Fruit fly (Drosophila melanogaster) whole organism, embryonic: ENCODE data around the gene CG42727.
A peak's percentile ranks its signal among the peaks of the same experiment; 100 is the strongest.

ENCODE experiments used
- Ada2b ChIP-seq: fragments of 200-800 bp; sonication (Bioruptor generic); IDR thresholded peaks from 2 replicates; pipeline ENCODE4 v1.3.6; 2022; ENCODE audit warnings: missing biosample characterization, missing genetic modification characterization
- Bdp1 ChIP-seq: fragments of 200-800 bp; sonication (Bioruptor generic); optimal IDR thresholded peaks from 3 replicates; lab custom pipeline; 2016; ENCODE audit warnings: missing biosample characterization, missing genetic modification characterization
- CG10274 ChIP-seq: fragments of 200-800 bp; sonication (Bioruptor generic); optimal IDR thresholded peaks from 3 replicates; lab custom pipeline; 2017; ENCODE audit warnings: missing biosample characterization, mild to moderate bottlenecking, missing genetic modification characterization
- CG10321 ChIP-seq: fragments of 200-800 bp; sonication (Bioruptor generic); IDR thresholded peaks from 2 replicates; pipeline ENCODE4 v1.3.6; 2022; ENCODE audit warnings: missing biosample characterization, missing genetic modification characterization
- CG10543 ChIP-seq: fragments of 200-800 bp; sonication (Bioruptor generic); optimal IDR thresholded peaks from 3 replicates; lab custom pipeline; 2017; ENCODE audit warnings: missing biosample characterization, mild to moderate bottlenecking, missing genetic modification characterization, moderate library complexity
- CG13775 ChIP-seq: fragments of 200-800 bp; sonication (Bioruptor generic); optimal IDR thresholded peaks from 3 replicates; lab custom pipeline; 2017; ENCODE audit warnings: missing biosample characterization, mild to moderate bottlenecking, missing genetic modification characterization
- CG15073 ChIP-seq: fragments of 200-800 bp; sonication (Bioruptor generic); optimal IDR thresholded peaks from 2 replicates; lab custom pipeline; 2016; ENCODE audit warnings: missing biosample characterization, missing genetic modification characterization
- CG15269 ChIP-seq: fragments of 200-800 bp; sonication (Bioruptor generic); optimal IDR thresholded peaks from 2 replicates; lab custom pipeline; 2018; ENCODE audit warnings: missing biosample characterization, mild to moderate bottlenecking, missing genetic modification characterization, moderate library complexity
- CG1602 ChIP-seq: fragments of 200-800 bp; sonication (Bioruptor generic); optimal IDR thresholded peaks from 3 replicates; lab custom pipeline; 2016; ENCODE audit warnings: missing biosample characterization, missing genetic modification characterization
- CG16779 ChIP-seq: fragments of 200-800 bp; sonication (Bioruptor generic); IDR thresholded peaks from 2 replicates; pipeline ENCODE4 v1.3.6; 2022; ENCODE audit warnings: missing biosample characterization, missing genetic modification characterization
- CG17186 ChIP-seq: fragments of 200-800 bp; sonication (Bioruptor generic); optimal IDR thresholded peaks from 3 replicates; lab custom pipeline; 2017; ENCODE audit warnings: missing biosample characterization, missing genetic modification reagents, missing genetic modification characterization
- CG17802 ChIP-seq: fragments of 200-800 bp; sonication (Bioruptor generic); optimal IDR thresholded peaks from 2 replicates; lab custom pipeline; 2018; ENCODE audit warnings: missing biosample characterization, mild to moderate bottlenecking, missing genetic modification characterization, moderate library complexity
- CG17912 ChIP-seq: fragments of 200-800 bp; sonication (Bioruptor generic); optimal IDR thresholded peaks from 2 replicates; lab custom pipeline; 2018; ENCODE audit warnings: missing biosample characterization, mild to moderate bottlenecking, missing genetic modification characterization
- CG18262 ChIP-seq: fragments of 200-800 bp; optimal IDR thresholded peaks from 3 replicates; lab custom pipeline; 2019; ENCODE audit warnings: missing biosample characterization, mild to moderate bottlenecking, missing genetic modification characterization, moderate library complexity
- CG2202 ChIP-seq: fragments of 200-800 bp; sonication (Bioruptor generic); optimal IDR thresholded peaks from 2 replicates; lab custom pipeline; 2018; ENCODE audit warnings: missing biosample characterization, mild to moderate bottlenecking, missing genetic modification characterization
- CG30431 ChIP-seq: fragments of 200-800 bp; sonication (Bioruptor generic); optimal IDR thresholded peaks from 2 replicates; lab custom pipeline; 2017; ENCODE audit warnings: missing biosample characterization, missing genetic modification characterization
- CG3838 ChIP-seq: fragments of 200-800 bp; sonication (Bioruptor generic); optimal IDR thresholded peaks from 3 replicates; lab custom pipeline; 2016; ENCODE audit warnings: missing biosample characterization, missing genetic modification characterization
- CG42726 ChIP-seq: fragments of 200-800 bp; sonication (Bioruptor generic); IDR thresholded peaks from 2 replicates; pipeline ENCODE4 v1.3.6; 2022; ENCODE audit warnings: missing biosample characterization, missing genetic modification characterization; ENCODE audit not compliant: partially characterized antibody
- CG4282 ChIP-seq: fragments of 200-800 bp; sonication (Bioruptor generic); optimal IDR thresholded peaks from 2 replicates; lab custom pipeline; 2016; ENCODE audit warnings: missing biosample characterization, missing genetic modification characterization
- CG43689 ChIP-seq: fragments of 200-800 bp; sonication (Bioruptor generic); IDR thresholded peaks from 2 replicates; pipeline ENCODE4 v1.3.6; 2022; ENCODE audit warnings: missing biosample characterization, missing genetic modification characterization
- CG5245 ChIP-seq: fragments of 200-800 bp; sonication (Bioruptor generic); optimal IDR thresholded peaks from 3 replicates; lab custom pipeline; 2016; ENCODE audit warnings: missing biosample characterization, missing genetic modification characterization
- CG6765 ChIP-seq: fragments of 200-800 bp; sonication (Bioruptor generic); optimal IDR thresholded peaks from 3 replicates; lab custom pipeline; 2017; ENCODE audit warnings: missing biosample characterization, mild to moderate bottlenecking, missing genetic modification characterization
- CrebB ChIP-seq: fragments of 200-800 bp; sonication (Bioruptor generic); optimal IDR thresholded peaks from 3 replicates; lab custom pipeline; 2018; ENCODE audit warnings: missing biosample characterization, mild to moderate bottlenecking, missing genetic modification characterization
- Ets65A ChIP-seq: fragments of 200-800 bp; sonication (Bioruptor generic); peaks from one replicate; lab custom pipeline; 2016; ENCODE audit warnings: missing biosample characterization, missing genetic modification characterization
- Hr3 ChIP-seq: fragments of 200-800 bp; sonication (Bioruptor generic); optimal IDR thresholded peaks from 3 replicates; lab custom pipeline; 2016; ENCODE audit warnings: missing biosample characterization, missing genetic modification characterization
- MTF-1 ChIP-seq: fragments of 200-800 bp; sonication (Bioruptor generic); optimal IDR thresholded peaks from 2 replicates; lab custom pipeline; 2018; ENCODE audit warnings: missing biosample characterization, mild to moderate bottlenecking, missing genetic modification characterization, borderline replicate concordance
- NC2β ChIP-seq: fragments of 200-800 bp; sonication (Bioruptor generic); optimal IDR thresholded peaks from 2 replicates; lab custom pipeline; 2016; ENCODE audit warnings: missing biosample characterization, missing genetic modification characterization
- Scr ChIP-seq: fragments of 200-800 bp; sonication (Bioruptor generic); IDR thresholded peaks from 2 replicates; pipeline ENCODE4 v1.3.6; 2022; ENCODE audit warnings: missing biosample characterization, missing genetic modification characterization; ENCODE audit not compliant: partially characterized antibody
- Spps ChIP-seq: fragments of 200-800 bp; sonication (Bioruptor generic); optimal IDR thresholded peaks from 2 replicates; lab custom pipeline; 2018; ENCODE audit warnings: missing biosample characterization, mild to moderate bottlenecking, missing genetic modification characterization
- Trl ChIP-seq, 3 experiments: fragments of >200 bp in 2 of 3; fragments of 200-800 bp in 1 of 3; sonication (Bioruptor generic) in 1 of 3; optimal IDR thresholded peaks; 2 replicates in 1 of 3; 3 replicates in 2 of 3; lab custom pipeline; 2016 to 2017; ENCODE audit warnings: missing biosample characterization in 1 of 3, missing genetic modification characterization in 1 of 3
- cg ChIP-seq: fragments of 200-800 bp; sonication (Bioruptor generic); optimal IDR thresholded peaks from 3 replicates; lab custom pipeline; 2019; ENCODE audit warnings: missing biosample characterization, mild to moderate bottlenecking, missing genetic modification characterization, moderate library complexity
- esg ChIP-seq: fragments of 200-800 bp; sonication (Bioruptor generic); conservative IDR thresholded peaks from 2 replicates; pipeline ENCODE4 v1.3.6; 2022; ENCODE audit warnings: missing biosample characterization, missing genetic modification characterization
- fu2 ChIP-seq: fragments of 200-800 bp; sonication (Bioruptor generic); optimal IDR thresholded peaks from 2 replicates; lab custom pipeline; 2016; ENCODE audit warnings: missing biosample characterization, missing genetic modification characterization
- jumu ChIP-seq: fragments of 200-800 bp; sonication (Bioruptor generic); optimal IDR thresholded peaks from 3 replicates; lab custom pipeline; 2016; ENCODE audit warnings: missing biosample characterization, missing genetic modification characterization
- maf-S ChIP-seq: fragments of 200-800 bp; sonication (Bioruptor generic); optimal IDR thresholded peaks from 2 replicates; lab custom pipeline; 2016; ENCODE audit warnings: missing biosample characterization, missing genetic modification characterization
- mam ChIP-seq: fragments of 200-800 bp; sonication (Bioruptor generic); optimal IDR thresholded peaks from 3 replicates; lab custom pipeline; 2016; ENCODE audit warnings: missing biosample characterization, missing genetic modification characterization
- nerfin-1 ChIP-seq: fragments of 200-800 bp; sonication (Bioruptor generic); optimal IDR thresholded peaks from 3 replicates; lab custom pipeline; 2019; ENCODE audit warnings: missing biosample characterization, mild to moderate bottlenecking, missing genetic modification characterization, moderate library complexity
- pros ChIP-seq: fragments of 200-800 bp; sonication (Bioruptor generic); optimal IDR thresholded peaks from 3 replicates; lab custom pipeline; 2019; ENCODE audit warnings: missing biosample characterization, mild to moderate bottlenecking, missing genetic modification characterization, moderate library complexity
- ranshi ChIP-seq: fragments of 200-800 bp; sonication (Bioruptor generic); IDR thresholded peaks from 2 replicates; pipeline ENCODE4 v1.3.6; 2022; ENCODE audit warnings: missing biosample characterization, missing genetic modification characterization
- ssp ChIP-seq: fragments of 200-800 bp; sonication (Bioruptor generic); IDR thresholded peaks from 2 replicates; pipeline ENCODE4 v1.3.6; 2022; ENCODE audit warnings: missing biosample characterization, missing genetic modification characterization
- stwl ChIP-seq: fragments of 200-800 bp; sonication (Bioruptor generic); optimal IDR thresholded peaks from 3 replicates; lab custom pipeline; 2018; ENCODE audit warnings: missing biosample characterization, mild to moderate bottlenecking, missing genetic modification characterization, moderate library complexity
- tap ChIP-seq: fragments of 200-800 bp; optimal IDR thresholded peaks from 3 replicates; lab custom pipeline; 2019; ENCODE audit warnings: missing biosample characterization, mild to moderate bottlenecking, missing genetic modification characterization, moderate library complexity
- tin ChIP-seq: fragments of 200-800 bp; sonication (Bioruptor generic); optimal IDR thresholded peaks from 3 replicates; lab custom pipeline; 2016; ENCODE audit warnings: missing biosample characterization, missing genetic modification characterization
- trem ChIP-seq: fragments of 200-800 bp; optimal IDR thresholded peaks from 3 replicates; lab custom pipeline; 2019; ENCODE audit warnings: missing biosample characterization, mild to moderate bottlenecking, missing genetic modification characterization, moderate library complexity
- trh ChIP-seq: fragments of 200-800 bp; sonication (Bioruptor generic); optimal IDR thresholded peaks from 2 replicates; lab custom pipeline; 2016; ENCODE audit warnings: missing biosample characterization, missing genetic modification characterization
- tx ChIP-seq: fragments of 200-800 bp; sonication (Bioruptor generic); optimal IDR thresholded peaks from 2 replicates; lab custom pipeline; 2016; ENCODE audit warnings: missing biosample characterization, missing genetic modification characterization
- wdn ChIP-seq: fragments of 200-800 bp; sonication (Bioruptor generic); IDR thresholded peaks from 2 replicates; pipeline ENCODE4 v1.3.6; 2022; ENCODE audit warnings: missing biosample characterization, missing genetic modification characterization
- wor ChIP-seq: fragments of 200-800 bp; sonication (Bioruptor generic); IDR thresholded peaks from 2 replicates; pipeline ENCODE4 v1.3.6; 2022; ENCODE audit warnings: missing biosample characterization, missing genetic modification characterization
- zen ChIP-seq: fragments of 200-800 bp; sonication (Bioruptor generic); optimal IDR thresholded peaks from 3 replicates; lab custom pipeline; 2018; ENCODE audit warnings: missing biosample characterization, mild to moderate bottlenecking, missing genetic modification characterization, moderate library complexity

Gene CG42727

dm6 chr3R:15356645-15357431, 9.0 kb downstream of the CG42727 start, which contains the start of the genes Atg4b and Hibch (continued):
- TF ChIP-seq MTF-1 (GFP tag; lab: Kevin White, UChicago) (peak; percentile 27), Trl (optimal IDR thresholded peaks at IDR 0.05; lab: Kevin White, UChicago) (no peak), Trl (GFP tag; optimal IDR thresholded peaks at IDR 0.05; lab: Kevin White, UChicago) (no peak), cg (GFP tag; lab: Kevin White, UChicago) (no peak), CG4282 (no peak), esg (GFP tag; lab: Robert Waterston, UW) (peak; percentile 76), Scr (GFP tag; lab: Robert Waterston, UW) (peak; percentile 22; the same call in 1 of the 2 replicates), nerfin-1 (tag; lab: Kevin White, UChicago) (peak; percentile 79), ssp (peak; percentile 75), tx (GFP tag; lab: Kevin White, UChicago) (peak; percentile 23), CG10274 (GFP tag; lab: Kevin White, UChicago) (peak; percentile 44), fu2 (GFP tag; lab: Kevin White, UChicago) (peak; percentile 22), CG18262 (tag; lab: Kevin White, UChicago) (peak; percentile 87), NC2β (GFP tag; lab: Kevin White, UChicago) (no peak), CG17186 (GFP tag; lab: Kevin White, UChicago) (peak; percentile 37), CG43689 (GFP tag; lab: Robert Waterston, UW) (peak; percentile 59; the same call in 1 of the 2 replicates), CG17912 (GFP tag; lab: Kevin White, UChicago) (no peak), Ets65A (GFP tag; lab: Kevin White, UChicago) (peak; percentile 89), tin (GFP tag; lab: Kevin White, UChicago) (peak; percentile 84), CG16779 (GFP tag; lab: Robert Waterston, UW) (0 out of 2 replicates have a peak, but pooled peaks have one; percentile 27), CG15073 (no peak), pros (GFP tag; lab: Kevin White, UChicago) (no peak), CrebB (tag; lab: Kevin White, UChicago) (peak; percentile 35), Spps (tag; lab: Kevin White, UChicago) (peak; percentile 65), CG6765 (GFP tag; lab: Kevin White, UChicago) (peak; percentile 70), CG13775 (GFP tag; lab: Kevin White, UChicago) (peak; percentile 87), CG10543 (peak; percentile 96), wor (peak; percentile 18; the same call in 1 of the 2 replicates), CG2202 (tag; lab: Kevin White, UChicago) (peak; percentile 48), trem (tag; lab: Kevin White, UChicago) (peak; percentile 87), ranshi (GFP tag; lab: Robert Waterston, UW) (peak; percentile 77), jumu (GFP tag; lab: Kevin White, UChicago) (peak; percentile 34), tap (tag; lab: Kevin White, UChicago) (no peak), CG17802 (peak; percentile 23), wdn (GFP tag; lab: Robert Waterston, UW) (peak; percentile 79), trh (GFP tag; lab: Kevin White, UChicago) (peak; percentile 45), CG42726 (peak; percentile 64), mam (GFP tag; lab: Kevin White, UChicago) (peak; percentile 46), CG10321 (GFP tag; lab: Robert Waterston, UW) (no peak), CG5245 (GFP tag; lab: Kevin White, UChicago) (peak; percentile 70), stwl (tag; lab: Kevin White, UChicago) (peak; percentile 51), zen (tag; lab: Kevin White, UChicago) (peak; percentile 91), Ada2b (GFP tag; lab: Robert Waterston, UW) (peak; percentile 79), maf-S (GFP tag; lab: Kevin White, UChicago) (no peak), Bdp1 (GFP tag; lab: Kevin White, UChicago) (peak; percentile 26), CG15269 (tag; lab: Kevin White, UChicago) (peak; percentile 85), Hr3 (GFP tag; lab: Kevin White, UChicago) (peak; percentile 84), CG1602 (GFP tag; lab: Kevin White, UChicago) (peak; percentile 82), CG30431 (GFP tag; lab: Kevin White, UChicago) (peak; percentile 70), CG3838 (GFP tag; lab: Kevin White, UChicago) (no peak)
